Worm (Caenorhabditis elegans) whole organism, young adult: ENCODE results near the gene ins-13.
A peak's percentile ranks its signal among the peaks of the same experiment; 100 is the strongest.

Experiments
- C06A6.2 ChIP-seq: fragments of 200-800 bp; sonication (Bioruptor generic); conservative IDR thresholded peaks from 2 replicates; pipeline ENCODE4 v1.3.6; 2022; ENCODE audit warnings: missing genetic modification characterization, missing compliant biosample characterization
- C17E4.6 ChIP-seq: fragments of 200-800 bp; sonication (Bioruptor generic); IDR thresholded peaks from 2 replicates; pipeline ENCODE4 v1.3.6; 2022; ENCODE audit warnings: missing genetic modification reagents, missing genetic modification characterization, missing compliant biosample characterization
- F52B5.7 ChIP-seq: sonication (generic microtip); optimal IDR thresholded peaks from 2 replicates; lab custom pipeline; 2016; ENCODE audit warnings: mild to moderate bottlenecking, missing genetic modification characterization, missing compliant biosample characterization
- F57C9.4 ChIP-seq: sonication (generic microtip); optimal IDR thresholded peaks from 2 replicates; lab custom pipeline; 2017; ENCODE audit warnings: mild to moderate bottlenecking, missing genetic modification characterization, missing compliant biosample characterization
- K12H6.12 ChIP-seq: fragments of 200-800 bp; sonication (Bioruptor generic); optimal IDR thresholded peaks from 2 replicates; lab custom pipeline; 2018; ENCODE audit warnings: mild to moderate bottlenecking, missing genetic modification characterization, missing compliant biosample characterization
- T07F8.4 ChIP-seq: sonication (generic microtip); optimal IDR thresholded peaks from 2 replicates; lab custom pipeline; 2016; ENCODE audit warnings: mild to moderate bottlenecking, missing genetic modification characterization, moderate library complexity, missing compliant biosample characterization
- Y53F4B.3 ChIP-seq: fragments of 200-800 bp; sonication (Bioruptor generic); IDR thresholded peaks from 2 replicates; pipeline ENCODE4 v1.3.6; 2022; ENCODE audit warnings: missing genetic modification reagents, missing genetic modification characterization, missing compliant biosample characterization
- Y56A3A.18 ChIP-seq: fragments of 200-800 bp; sonication (Bioruptor generic); IDR thresholded peaks from 2 replicates; pipeline ENCODE4 v1.3.6; 2022; ENCODE audit warnings: missing genetic modification reagents, missing genetic modification characterization, missing compliant biosample characterization
- Y79H2A.3 ChIP-seq: fragments of 200-800 bp; sonication (Bioruptor generic); conservative IDR thresholded peaks from 2 replicates; pipeline ENCODE4 v1.3.6; 2022; ENCODE audit warnings: missing genetic modification reagents, missing genetic modification characterization, missing compliant biosample characterization
- Y95B8A.8 ChIP-seq: fragments of 200-800 bp; sonication (Bioruptor generic); IDR thresholded peaks from 2 replicates; pipeline ENCODE4 v1.3.6; 2022; ENCODE audit warnings: missing genetic modification reagents, missing genetic modification characterization, missing compliant biosample characterization
- ZK185.1 ChIP-seq: sonication (generic microtip); optimal IDR thresholded peaks from 2 replicates; lab custom pipeline; 2016; ENCODE audit warnings: mild to moderate bottlenecking, missing genetic modification characterization, missing compliant biosample characterization; ENCODE audit not compliant: poor library complexity, severe bottlenecking
- akir-1 ChIP-seq: fragments of 200-800 bp; sonication (Bioruptor generic); optimal IDR thresholded peaks from 2 replicates; lab custom pipeline; 2018; ENCODE audit warnings: mild to moderate bottlenecking, missing genetic modification characterization, moderate library complexity, missing compliant biosample characterization
- ama-1 ChIP-seq, 3 experiments: fragments of 150-350 bp in 1 of 3; sonication (generic microtip) in 2 of 3; optimal IDR thresholded peaks; 2 replicates each; lab custom pipeline; 2014 to 2018; ENCODE audit warnings: missing biosample characterization in 2 of 3, missing genetic modification characterization in 2 of 3, missing genetic modification reagents in 2 of 3
- aptf-2 ChIP-seq: fragments of 200-800 bp; sonication (Bioruptor generic); conservative IDR thresholded peaks from 2 replicates; pipeline ENCODE4 v1.3.6; 2022; ENCODE audit warnings: missing genetic modification reagents, missing genetic modification characterization, missing compliant biosample characterization
- attf-5 ChIP-seq: fragments of 200-800 bp; sonication (Bioruptor generic); optimal IDR thresholded peaks from 2 replicates; lab custom pipeline; 2018; ENCODE audit warnings: mild to moderate bottlenecking, missing genetic modification characterization, missing compliant biosample characterization
- ccch-3 ChIP-seq: fragments of 200-800 bp; sonication (Bioruptor generic); optimal IDR thresholded peaks from 2 replicates; lab custom pipeline; 2018; ENCODE audit warnings: mild to moderate bottlenecking, missing genetic modification characterization, missing compliant biosample characterization
- cebp-1 ChIP-seq, 2 experiments: fragments of 200-800 bp in 1 of 2; sonication (Bioruptor generic) in 1 of 2; sonication (generic microtip) in 1 of 2; IDR thresholded peaks in 1 of 2; optimal IDR thresholded peaks in 1 of 2; 2 replicates each; pipeline versions ENCODE4 v1.3.6 to Lab custom; 2017 to 2022; ENCODE audit warnings: missing compliant biosample characterization in 2 of 2, missing genetic modification characterization in 2 of 2, mild to moderate bottlenecking in 1 of 2, missing genetic modification reagents in 1 of 2, moderate library complexity in 1 of 2
- ceh-27 ChIP-seq: fragments of 200-800 bp; sonication (Bioruptor generic); optimal IDR thresholded peaks from 2 replicates; lab custom pipeline; 2018; ENCODE audit warnings: mild to moderate bottlenecking, missing genetic modification characterization, moderate library complexity, missing compliant biosample characterization
- ceh-58 ChIP-seq: fragments of 200-800 bp; sonication (Bioruptor generic); IDR thresholded peaks from 2 replicates; pipeline ENCODE4 v1.3.6; 2022; ENCODE audit warnings: missing genetic modification characterization, missing compliant biosample characterization
- chd-7 ChIP-seq: sonication (generic microtip); optimal IDR thresholded peaks from 2 replicates; lab custom pipeline; 2016; ENCODE audit warnings: mild to moderate bottlenecking, missing genetic modification characterization, moderate library complexity, missing compliant biosample characterization
- dox-1 ChIP-seq: fragments of 200-800 bp; sonication (Bioruptor generic); IDR thresholded peaks from 2 replicates; pipeline ENCODE4 v1.3.6; 2022; ENCODE audit warnings: missing genetic modification reagents, missing genetic modification characterization, missing compliant biosample characterization
- dpl-1 ChIP-seq: fragments of 150-350 bp; optimal IDR thresholded peaks from 2 replicates; lab custom pipeline; 2014; ENCODE audit warnings: missing biosample characterization, missing genetic modification reagents, missing genetic modification characterization
- egrh-3 ChIP-seq: fragments of 200-800 bp; sonication (Bioruptor generic); IDR thresholded peaks from 2 replicates; pipeline ENCODE4 v1.3.6; 2022; ENCODE audit warnings: missing genetic modification reagents, missing genetic modification characterization, missing compliant biosample characterization
- ekl-4 ChIP-seq: fragments of 200-800 bp; sonication (Bioruptor generic); IDR thresholded peaks from 2 replicates; pipeline ENCODE4 v1.3.6; 2022; ENCODE audit warnings: missing genetic modification reagents, missing genetic modification characterization, missing compliant biosample characterization
- gei-17 ChIP-seq: fragments of 200-800 bp; sonication (Bioruptor generic); optimal IDR thresholded peaks from 2 replicates; lab custom pipeline; 2018; ENCODE audit warnings: mild to moderate bottlenecking, missing genetic modification characterization, missing compliant biosample characterization
- hlh-12 ChIP-seq: sonication (generic microtip); optimal IDR thresholded peaks from 2 replicates; lab custom pipeline; 2016; ENCODE audit warnings: missing genetic modification characterization, missing compliant biosample characterization
- hlh-26 ChIP-seq: fragments of 200-800 bp; sonication (Bioruptor generic); conservative IDR thresholded peaks from 2 replicates; pipeline ENCODE4 v1.3.6; 2022; ENCODE audit warnings: missing genetic modification reagents, missing genetic modification characterization, missing compliant biosample characterization
- lin-26 ChIP-seq: fragments of 200-800 bp; sonication (Bioruptor generic); IDR thresholded peaks from 2 replicates; pipeline ENCODE4 v1.3.6; 2022; ENCODE audit warnings: missing genetic modification reagents, missing genetic modification characterization, missing compliant biosample characterization
- mcd-1 ChIP-seq: fragments of 200-800 bp; sonication (Bioruptor generic); IDR thresholded peaks from 2 replicates; pipeline ENCODE4 v1.3.6; 2022; ENCODE audit warnings: missing genetic modification reagents, missing genetic modification characterization, missing compliant biosample characterization
- nfyb-1 ChIP-seq: fragments of 200-800 bp; sonication (Bioruptor generic); IDR thresholded peaks from 2 replicates; pipeline ENCODE4 v1.3.6; 2022; ENCODE audit warnings: missing genetic modification reagents, missing genetic modification characterization, missing compliant biosample characterization
- pbrm-1 ChIP-seq: fragments of 200-800 bp; sonication (Bioruptor generic); IDR thresholded peaks from 2 replicates; pipeline ENCODE4 v1.3.6; 2022; ENCODE audit warnings: missing genetic modification reagents, missing genetic modification characterization, missing compliant biosample characterization
- snpc-1.3 ChIP-seq: sonication (generic microtip); optimal IDR thresholded peaks from 2 replicates; lab custom pipeline; 2017; ENCODE audit warnings: missing genetic modification characterization, mild to moderate bottlenecking, missing compliant biosample characterization, antibody characterized with exemption, moderate library complexity, missing genotype, missing genetic modification reagents; ENCODE audit not compliant: insufficient read depth
- somi-1 ChIP-seq: fragments of 200-800 bp; sonication (Bioruptor generic); optimal IDR thresholded peaks from 2 replicates; lab custom pipeline; 2018; ENCODE audit warnings: mild to moderate bottlenecking, missing genetic modification characterization, missing compliant biosample characterization
- zfh-2 ChIP-seq: fragments of 200-800 bp; sonication (Bioruptor generic); conservative IDR thresholded peaks from 2 replicates; pipeline ENCODE4 v1.3.6; 2022; ENCODE audit warnings: missing genetic modification reagents, missing genetic modification characterization, missing compliant biosample characterization
- ztf-6 ChIP-seq: fragments of 200-800 bp; sonication (Bioruptor generic); IDR thresholded peaks from 2 replicates; pipeline ENCODE4 v1.3.6; 2022; ENCODE audit warnings: missing genetic modification reagents, missing genetic modification characterization, missing compliant biosample characterization

ins-13 gene

ce11 chrII:5593377-5593932 lies 48.8 kb upstream of the ins-13 start, which contains the start of gene cdc-14 (continued):
- TF ChIP-seq Y79H2A.3 (GFP tag; lab: Robert Waterston, UW) (no peak), zfh-2 (peak; percentile 67; the same call in 1 of the 2 replicates), ZK185.1 (tag; lab: Kevin White, UChicago) (peak; percentile 32), ama-1 (optimal IDR thresholded peaks at IDR 0.05; lab: Kevin White, UChicago) (no peak), ama-1 (GFP tag; optimal IDR thresholded peaks at IDR 0.05; lab: Kevin White, UChicago) (no peak), Y95B8A.8 (GFP tag; lab: Robert Waterston, UW) (no peak), aptf-2 (no peak), ceh-58 (no peak), egrh-3 (GFP tag; lab: Robert Waterston, UW) (no peak), gei-17 (GFP tag; lab: Kevin White, UChicago) (no peak), K12H6.12 (tag; lab: Kevin White, UChicago) (peak; percentile 16), pbrm-1 (GFP tag; lab: Robert Waterston, UW) (no peak), akir-1 (GFP tag; lab: Kevin White, UChicago) (peak; percentile 34), T07F8.4 (no peak), attf-5 (GFP tag; lab: Kevin White, UChicago) (peak; percentile 90), mcd-1 (GFP tag; lab: Robert Waterston, UW) (peak; percentile 74), cebp-1 (GFP tag; IDR thresholded peaks at IDR 0.05; lab: Robert Waterston, UW) (no peak), cebp-1 (tag; optimal IDR thresholded peaks at IDR 0.05; lab: Kevin White, UChicago) (peak; percentile 76), lin-26 (GFP tag; lab: Robert Waterston, UW) (no peak), C17E4.6 (GFP tag; lab: Robert Waterston, UW) (no peak), nfyb-1 (GFP tag; lab: Robert Waterston, UW) (no peak), F52B5.7 (tag; lab: Kevin White, UChicago) (no peak), ekl-4 (no peak), ceh-27 (GFP tag; lab: Kevin White, UChicago) (peak; percentile 46), ztf-6 (GFP tag; lab: Robert Waterston, UW) (no peak), chd-7 (tag; lab: Kevin White, UChicago) (peak; percentile 11), C06A6.2 (GFP tag; lab: Robert Waterston, UW) (no peak), Y53F4B.3 (GFP tag; lab: Robert Waterston, UW) (no peak), dox-1 (peak; percentile 70), somi-1 (GFP tag; lab: Kevin White, UChicago) (peak; percentile 57)
- TF ChIP-seq, all 124 proteins: peak for 19

- no peak for TF ChIP-seq dpl-1
- no peak for TF ChIP-seq akir-1 (GFP tag; lab: Kevin White, UChicago)
- TF ChIP-seq pbrm-1 (GFP tag; lab: Robert Waterston, UW) = no peak
- no peak for TF ChIP-seq hlh-12 (tag; lab: Kevin White, UChicago)
- TF ChIP-seq snpc-1.3 (tag; lab: Kevin White, UChicago) = no peak
- no peak for TF ChIP-seq ccch-3 (GFP tag; lab: Kevin White, UChicago)
- no peak for TF ChIP-seq F57C9.4 (tag; lab: Kevin White, UChicago)
- no peak for TF ChIP-seq ceh-27 (GFP tag; lab: Kevin White, UChicago)
- no peak for TF ChIP-seq Y56A3A.18 (GFP tag; lab: Robert Waterston, UW)
- TF ChIP-seq hlh-26 (GFP tag; lab: Robert Waterston, UW) = no peak
- TF ChIP-seq, all 124 proteins: peak for 0
Measured at ce11 chrII:5592857-5593256, 48.2 kb upstream of the ins-13 start.
